Fruit fly (Drosophila melanogaster) whole organism, embryonic: ENCODE results near the gene rho-5.
A peak's percentile ranks its signal among the peaks of the same experiment; 100 is the strongest.

Experiments used
- BtbVII ChIP-seq: fragments of 200-800 bp; sonication (Bioruptor generic); optimal IDR thresholded peaks from 3 replicates; lab custom pipeline; 2017; ENCODE audit warnings: missing biosample characterization, mild to moderate bottlenecking, missing genetic modification characterization
- CG11093 ChIP-seq: fragments of 200-800 bp; sonication (Bioruptor generic); IDR thresholded peaks from 3 replicates; pipeline ENCODE4 v1.3.6; 2022; ENCODE audit warnings: missing biosample characterization, missing genetic modification characterization
- CG12071 ChIP-seq: fragments of 200-800 bp; sonication (Bioruptor generic); optimal IDR thresholded peaks from 3 replicates; lab custom pipeline; 2018; ENCODE audit warnings: missing biosample characterization, mild to moderate bottlenecking, missing genetic modification characterization
- CG13775 ChIP-seq: fragments of 200-800 bp; sonication (Bioruptor generic); optimal IDR thresholded peaks from 3 replicates; lab custom pipeline; 2017; ENCODE audit warnings: missing biosample characterization, mild to moderate bottlenecking, missing genetic modification characterization
- CG14965 ChIP-seq: fragments of 200-800 bp; sonication (Bioruptor generic); optimal IDR thresholded peaks from 2 replicates; lab custom pipeline; 2016; ENCODE audit warnings: missing biosample characterization, missing genetic modification characterization, borderline replicate concordance
- CG15601 ChIP-seq: fragments of 200-800 bp; sonication (Bioruptor generic); optimal IDR thresholded peaks from 3 replicates; lab custom pipeline; 2019; ENCODE audit warnings: missing biosample characterization, mild to moderate bottlenecking, missing genetic modification characterization, moderate library complexity
- CG1602 ChIP-seq: fragments of 200-800 bp; sonication (Bioruptor generic); optimal IDR thresholded peaks from 3 replicates; lab custom pipeline; 2016; ENCODE audit warnings: missing biosample characterization, missing genetic modification characterization
- CG18619 ChIP-seq: fragments of 200-800 bp; sonication (Bioruptor generic); optimal IDR thresholded peaks from 3 replicates; lab custom pipeline; 2017; ENCODE audit warnings: missing biosample characterization, mild to moderate bottlenecking, missing genetic modification characterization
- CG3065 ChIP-seq: fragments of 200-800 bp; sonication (Bioruptor generic); optimal IDR thresholded peaks from 2 replicates; lab custom pipeline; 2016; ENCODE audit warnings: missing biosample characterization, missing genetic modification characterization
- CG32772 ChIP-seq: fragments of 200-800 bp; sonication (Bioruptor generic); IDR thresholded peaks from 2 replicates; pipeline ENCODE4 v1.3.6; 2022; ENCODE audit warnings: missing biosample characterization, missing genetic modification characterization
- CG3847 ChIP-seq: fragments of 200-800 bp; sonication (Bioruptor generic); IDR thresholded peaks from 2 replicates; pipeline ENCODE4 v1.3.6; 2022; ENCODE audit warnings: missing biosample characterization, missing genetic modification characterization
- CG5953 ChIP-seq: fragments of 200-800 bp; sonication (Bioruptor generic); IDR thresholded peaks from 2 replicates; pipeline ENCODE4 v1.3.6; 2022; ENCODE audit warnings: missing biosample characterization, missing genetic modification characterization
- CG7786 ChIP-seq: fragments of 200-800 bp; sonication (Bioruptor generic); optimal IDR thresholded peaks from 2 replicates; lab custom pipeline; 2016; ENCODE audit warnings: missing biosample characterization, missing genetic modification characterization
- CG8089 ChIP-seq: fragments of 200-800 bp; sonication (Bioruptor generic); optimal IDR thresholded peaks from 3 replicates; lab custom pipeline; 2016; ENCODE audit warnings: missing biosample characterization, missing genetic modification characterization
- CG9437 ChIP-seq: fragments of 200-800 bp; sonication (Bioruptor generic); optimal IDR thresholded peaks from 2 replicates; lab custom pipeline; 2018; ENCODE audit warnings: missing biosample characterization, mild to moderate bottlenecking, missing genetic modification characterization
- CHES-1-like ChIP-seq: fragments of 200-800 bp; sonication (Bioruptor generic); optimal IDR thresholded peaks from 2 replicates; lab custom pipeline; 2016; ENCODE audit warnings: missing biosample characterization, missing genetic modification characterization
- D ChIP-seq, 2 experiments: fragments of 200-800 bp in 1 of 2; fragments of >200 bp in 1 of 2; sonication (Bioruptor generic) in 1 of 2; optimal IDR thresholded peaks; 2 replicates in 1 of 2; 3 replicates in 1 of 2; lab custom pipeline; 2017; ENCODE audit warnings: mild to moderate bottlenecking in 1 of 2, missing biosample characterization in 1 of 2, missing genetic modification characterization in 1 of 2, missing genetic modification reagents in 1 of 2
- Deaf1 ChIP-seq: fragments of 200-800 bp; optimal IDR thresholded peaks from 3 replicates; lab custom pipeline; 2019; ENCODE audit warnings: missing biosample characterization, mild to moderate bottlenecking, missing genetic modification characterization, moderate library complexity
- Dfd ChIP-seq, 2 experiments: fragments of >200 bp; optimal IDR thresholded peaks; 2 replicates each; lab custom pipeline; 2017; ENCODE audit warnings: missing biosample characterization in 2 of 2, missing genetic modification characterization in 2 of 2
- Dp ChIP-seq: fragments of 200-800 bp; sonication (Bioruptor generic); optimal IDR thresholded peaks from 2 replicates; lab custom pipeline; 2018; ENCODE audit warnings: missing biosample characterization, mild to moderate bottlenecking, missing genetic modification characterization, moderate library complexity
- Elba2 ChIP-seq: fragments of 200-800 bp; sonication (Bioruptor generic); optimal IDR thresholded peaks from 3 replicates; lab custom pipeline; 2016; ENCODE audit warnings: missing biosample characterization, missing genetic modification characterization
- HLH54F ChIP-seq: fragments of 200-800 bp; sonication (Bioruptor generic); optimal IDR thresholded peaks from 3 replicates; lab custom pipeline; 2016; ENCODE audit warnings: missing biosample characterization, missing genetic modification characterization
- NfI ChIP-seq: fragments of 200-800 bp; sonication (Bioruptor generic); optimal IDR thresholded peaks from 3 replicates; lab custom pipeline; 2018; ENCODE audit warnings: missing biosample characterization, mild to moderate bottlenecking, missing genetic modification characterization, moderate library complexity
- Six4 ChIP-seq: fragments of 200-800 bp; sonication (Bioruptor generic); optimal IDR thresholded peaks from 2 replicates; lab custom pipeline; 2016; ENCODE audit warnings: missing biosample characterization, missing genetic modification characterization
- Sry-δ ChIP-seq: fragments of 200-800 bp; sonication (Bioruptor generic); optimal IDR thresholded peaks from 2 replicates; lab custom pipeline; 2016; ENCODE audit warnings: missing biosample characterization, missing genetic modification characterization
- Vsx1 ChIP-seq: fragments of 200-800 bp; sonication (Bioruptor generic); optimal IDR thresholded peaks from 2 replicates; lab custom pipeline; 2017; ENCODE audit warnings: missing biosample characterization, mild to moderate bottlenecking, missing genetic modification characterization, missing genetic modification reagents
- aop ChIP-seq: fragments of 200-800 bp; sonication (Bioruptor generic); IDR thresholded peaks from 2 replicates; pipeline ENCODE4 v1.3.6; 2022; ENCODE audit warnings: missing biosample characterization, missing genetic modification characterization
- btn ChIP-seq: fragments of 200-800 bp; sonication (Bioruptor generic); optimal IDR thresholded peaks from 2 replicates; lab custom pipeline; 2016; ENCODE audit warnings: missing biosample characterization, missing genetic modification characterization
- dmrt11E ChIP-seq: fragments of 200-800 bp; sonication (Bioruptor generic); optimal IDR thresholded peaks from 3 replicates; lab custom pipeline; 2018; ENCODE audit warnings: missing biosample characterization, mild to moderate bottlenecking, missing genetic modification characterization, moderate library complexity
- eve ChIP-seq, 2 experiments: fragments of >200 bp; optimal IDR thresholded peaks; 2 replicates each; lab custom pipeline; 2017; ENCODE audit warnings: missing biosample characterization in 2 of 2, missing genetic modification characterization in 2 of 2
- ewg ChIP-seq: fragments of 200-800 bp; sonication (Bioruptor generic); optimal IDR thresholded peaks from 3 replicates; lab custom pipeline; 2017; ENCODE audit warnings: mild to moderate bottlenecking, missing biosample characterization, missing genetic modification reagents, missing genetic modification characterization
- hbn ChIP-seq: fragments of 200-800 bp; sonication (Bioruptor generic); IDR thresholded peaks from 2 replicates; pipeline ENCODE4 v1.3.6; 2022; ENCODE audit warnings: missing biosample characterization, missing genetic modification characterization; ENCODE audit not compliant: partially characterized antibody
- onecut ChIP-seq: fragments of 200-800 bp; sonication (Bioruptor generic); IDR thresholded peaks from 2 replicates; pipeline ENCODE4 v1.3.6; 2022; ENCODE audit warnings: missing biosample characterization, missing genetic modification characterization
- peb ChIP-seq: fragments of 200-800 bp; sonication (Bioruptor generic); IDR thresholded peaks from 2 replicates; pipeline ENCODE4 v1.3.6; 2022; ENCODE audit warnings: missing biosample characterization, missing genetic modification characterization
- phol ChIP-seq: fragments of 200-800 bp; sonication (Bioruptor generic); optimal IDR thresholded peaks from 3 replicates; lab custom pipeline; 2018; ENCODE audit warnings: missing biosample characterization, mild to moderate bottlenecking, missing genetic modification characterization, moderate library complexity
- scrt ChIP-seq: fragments of 200-800 bp; sonication (Bioruptor generic); optimal IDR thresholded peaks from 2 replicates; lab custom pipeline; 2018; ENCODE audit warnings: missing biosample characterization, mild to moderate bottlenecking, missing genetic modification characterization, moderate library complexity
- sd ChIP-seq: fragments of 200-800 bp; sonication (Bioruptor generic); optimal IDR thresholded peaks from 3 replicates; lab custom pipeline; 2018; ENCODE audit warnings: missing biosample characterization, mild to moderate bottlenecking, missing genetic modification characterization, moderate library complexity
- sens ChIP-seq: fragments of 200-800 bp; sonication (Bioruptor generic); peaks from one replicate; lab custom pipeline; 2016; ENCODE audit warnings: missing biosample characterization, missing genetic modification characterization
- sisA ChIP-seq: fragments of 200-800 bp; sonication (Bioruptor generic); IDR thresholded peaks from 2 replicates; pipeline ENCODE4 v1.3.6; 2022; ENCODE audit warnings: missing biosample characterization, missing genetic modification characterization
- so ChIP-seq: fragments of 200-800 bp; sonication (Bioruptor generic); IDR thresholded peaks from 3 replicates; pipeline ENCODE4 v1.3.6; 2022; ENCODE audit warnings: missing biosample characterization, missing genetic modification characterization
- tin ChIP-seq: fragments of 200-800 bp; sonication (Bioruptor generic); optimal IDR thresholded peaks from 3 replicates; lab custom pipeline; 2016; ENCODE audit warnings: missing biosample characterization, missing genetic modification characterization
- vfl ChIP-seq: fragments of 200-800 bp; sonication (Bioruptor generic); optimal IDR thresholded peaks from 2 replicates; lab custom pipeline; 2016; ENCODE audit warnings: missing biosample characterization, missing genetic modification characterization
- vnd ChIP-seq: fragments of 200-800 bp; sonication (Bioruptor generic); IDR thresholded peaks from 3 replicates; pipeline ENCODE4 v1.3.6; 2022; ENCODE audit warnings: missing biosample characterization, missing genetic modification characterization; ENCODE audit not compliant: partially characterized antibody
- wek ChIP-seq: fragments of 200-800 bp; sonication (Bioruptor generic); optimal IDR thresholded peaks from 3 replicates; lab custom pipeline; 2018; ENCODE audit warnings: missing biosample characterization, mild to moderate bottlenecking, missing genetic modification characterization, moderate library complexity
- zen ChIP-seq: fragments of 200-800 bp; sonication (Bioruptor generic); optimal IDR thresholded peaks from 3 replicates; lab custom pipeline; 2018; ENCODE audit warnings: missing biosample characterization, mild to moderate bottlenecking, missing genetic modification characterization, moderate library complexity
- zf30C ChIP-seq: fragments of 200-800 bp; sonication (Bioruptor generic); optimal IDR thresholded peaks from 3 replicates; lab custom pipeline; 2018; ENCODE audit warnings: missing biosample characterization, mild to moderate bottlenecking, missing genetic modification characterization
- zfh1 ChIP-seq: fragments of 200-800 bp; sonication (Bioruptor generic); IDR thresholded peaks from 3 replicates; pipeline ENCODE4 v1.3.6; 2022; ENCODE audit warnings: missing biosample characterization, missing genetic modification characterization
- zfh2 ChIP-seq: fragments of 200-800 bp; sonication (Bioruptor generic); optimal IDR thresholded peaks from 2 replicates; lab custom pipeline; 2016; ENCODE audit warnings: missing biosample characterization, missing genetic modification characterization

The rho-5 gene

DNA sequence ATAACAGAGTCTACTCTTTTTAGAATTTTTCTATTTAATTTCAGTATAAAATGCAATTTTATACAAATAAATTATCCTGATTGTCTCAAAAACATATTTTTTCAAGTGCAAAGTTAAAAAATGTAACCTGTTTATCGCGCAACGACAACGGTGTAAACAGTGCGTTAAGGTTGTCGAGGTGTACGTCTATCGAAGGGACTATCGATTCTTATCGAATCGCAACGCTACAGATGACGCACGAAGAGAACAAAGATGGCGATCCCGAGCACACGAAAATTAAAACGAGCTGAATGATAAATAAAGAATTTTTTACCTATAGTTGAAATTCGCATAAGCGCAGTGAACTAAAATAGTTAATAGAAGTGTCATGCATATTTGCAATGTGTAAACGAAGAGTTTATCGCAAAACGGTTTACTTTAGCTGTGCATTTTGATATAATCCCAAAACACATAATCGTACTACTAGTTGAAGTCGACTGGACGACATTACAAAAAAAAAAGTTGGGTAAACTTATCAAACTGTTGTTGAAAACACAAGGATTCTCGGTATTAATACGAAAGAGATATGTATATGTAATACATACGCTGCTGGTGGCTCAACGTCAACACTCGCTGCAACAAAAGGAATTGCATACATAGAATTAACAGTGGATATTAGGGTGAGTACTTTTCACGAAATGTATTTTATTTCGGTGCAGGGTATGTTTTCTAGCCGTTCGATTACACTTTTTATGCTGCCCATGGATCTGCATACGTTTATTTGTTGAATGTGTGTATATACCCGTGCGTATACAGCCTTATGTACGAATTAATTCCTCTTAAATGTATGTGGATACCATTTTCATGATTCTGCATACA lies 14.4 kb upstream of the rho-5 start, which contains the start of gene da (continued):
- peak; percentile 71 for TF ChIP-seq Sry-δ (GFP tag; lab: Kevin White, UChicago)
- TF ChIP-seq ewg (GFP tag; lab: Kevin White, UChicago) = no peak
- TF ChIP-seq dmrt11E (tag; lab: Kevin White, UChicago) = peak; percentile 65
- peak; percentile 60 for TF ChIP-seq CHES-1-like (GFP tag; lab: Kevin White, UChicago)
- TF ChIP-seq scrt (GFP tag; lab: Kevin White, UChicago) = peak; percentile 10
- no peak for TF ChIP-seq zf30C (GFP tag; lab: Kevin White, UChicago)
- TF ChIP-seq zfh1 (GFP tag; lab: Robert Waterston, UW) = peak; percentile 40; the same call in 1 of the 3 replicates
- peak; percentile 62 for TF ChIP-seq tin (GFP tag; lab: Kevin White, UChicago)
- TF ChIP-seq CG7786 (GFP tag; lab: Kevin White, UChicago) = peak; percentile 55
- peak; percentile 94 for TF ChIP-seq sens
- TF ChIP-seq Dfd (GFP tag; optimal IDR thresholded peaks at IDR 0.05; lab: Kevin White, UChicago) = peak in 1 of 2 experiments; percentile 43
- TF ChIP-seq CG3065 (GFP tag; lab: Kevin White, UChicago) = no peak
- TF ChIP-seq onecut (GFP tag; lab: Robert Waterston, UW) = peak; percentile 49
- TF ChIP-seq zen (tag; lab: Kevin White, UChicago) = peak; percentile 57
- peak; percentile 49 for TF ChIP-seq CG13775
- no peak for TF ChIP-seq so (GFP tag; lab: Robert Waterston, UW)
- peak; percentile 43 for TF ChIP-seq CG9437 (GFP tag; lab: Kevin White, UChicago)
- TF ChIP-seq CG8089 (GFP tag; lab: Kevin White, UChicago) = peak; percentile 32
- peak; percentile 31; the same call in 1 of the 2 replicates for TF ChIP-seq peb (GFP tag; lab: Robert Waterston, UW)
- TF ChIP-seq HLH54F (GFP tag; lab: Kevin White, UChicago) = peak; percentile 65
- TF ChIP-seq eve (GFP tag; optimal IDR thresholded peaks at IDR 0.05; lab: Kevin White, UChicago) = peak in 1 of 2 experiments; percentile 76
- TF ChIP-seq Deaf1 = peak; percentile 98
- TF ChIP-seq CG12071 (GFP tag; lab: Kevin White, UChicago) = no peak
- TF ChIP-seq Vsx1 = no peak
- no peak; the same call in 1 of the 2 replicates for TF ChIP-seq CG32772 (GFP tag; lab: Robert Waterston, UW)
- TF ChIP-seq zfh2 (GFP tag; lab: Kevin White, UChicago) = peak; percentile 69
- no peak; the same call in 1 of the 2 replicates for TF ChIP-seq sisA (GFP tag; lab: Robert Waterston, UW)
- TF ChIP-seq Dp (GFP tag; lab: Kevin White, UChicago) = peak; percentile 14
- TF ChIP-seq CG18619 = peak; percentile 61
- TF ChIP-seq CG11093 (GFP tag; lab: Robert Waterston, UW) = no peak
- TF ChIP-seq hbn (GFP tag; lab: Robert Waterston, UW) = peak; percentile 41
- TF ChIP-seq CG14965 = no peak
- TF ChIP-seq wek (GFP tag; lab: Kevin White, UChicago) = peak; percentile 15
- TF ChIP-seq CG5953 = no peak
- peak; percentile 46 for TF ChIP-seq sd (tag; lab: Kevin White, UChicago)
- TF ChIP-seq CG15601 = peak; percentile 48
- TF ChIP-seq CG1602 (GFP tag; lab: Kevin White, UChicago) = peak; percentile 36
- TF ChIP-seq phol (tag; lab: Kevin White, UChicago) = peak; percentile 100
- TF ChIP-seq CG3847 = peak; percentile 15; the same call in 1 of the 2 replicates
- TF ChIP-seq aop = no peak
- peak; percentile 53 for TF ChIP-seq vfl (GFP tag; lab: Kevin White, UChicago)
- no peak for TF ChIP-seq D (optimal IDR thresholded peaks at IDR 0.05; lab: Kevin White, UChicago)
- no peak for TF ChIP-seq D (GFP tag; optimal IDR thresholded peaks at IDR 0.05; lab: Kevin White, UChicago)
- TF ChIP-seq btn (GFP tag; lab: Kevin White, UChicago) = no peak
- peak; percentile 75 for TF ChIP-seq NfI (GFP tag; lab: Kevin White, UChicago)
- TF ChIP-seq Elba2 (GFP tag; lab: Kevin White, UChicago) = no peak
- TF ChIP-seq BtbVII (GFP tag; lab: Kevin White, UChicago) = peak; percentile 19
- TF ChIP-seq vnd (GFP tag; lab: Robert Waterston, UW) = no peak; the same call in 2 of the 3 replicates
- TF ChIP-seq Six4 = peak; percentile 15
